Fruit fly (Drosophila melanogaster): ENCODE data around the gene TTLL3B.

TTLL3B gene

DNA sequence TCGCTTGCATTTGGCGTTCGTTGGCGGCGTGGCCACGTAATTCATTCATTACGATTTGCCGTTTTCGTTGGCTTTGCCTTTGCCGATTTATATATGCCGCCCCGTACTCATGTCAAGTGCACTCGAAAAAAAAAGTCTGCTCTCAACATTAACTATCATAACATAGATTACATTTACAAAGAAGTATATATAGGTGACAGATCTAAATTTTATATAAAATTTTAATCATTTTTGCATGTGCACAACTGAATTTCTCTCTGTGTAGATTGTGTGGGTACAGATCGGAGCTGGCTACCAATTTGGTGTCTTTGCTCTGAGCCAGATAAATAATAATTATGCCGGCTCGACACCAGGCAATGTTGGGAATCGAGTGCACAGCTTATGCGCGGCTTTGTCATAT lies 34.3 kb upstream of the TTLL3B start (continued):
- TF ChIP-seq Met (GFP tag; optimal IDR thresholded peaks at IDR 0.05): peak; percentile 79
- peak; percentile 72 for TF ChIP-seq CG10631 (GFP tag; optimal IDR thresholded peaks at IDR 0.05)
- peak; percentile 34 for TF ChIP-seq dac (GFP tag; optimal IDR thresholded peaks at IDR 0.05)
- peak; percentile 45 for TF ChIP-seq dsx (GFP tag; optimal IDR thresholded peaks at IDR 0.05; ENCODE audit: poor library complexity, severe bottlenecking)
- peak; percentile 57 for TF ChIP-seq net (GFP tag; optimal IDR thresholded peaks at IDR 0.05)
- TF ChIP-seq eg (GFP tag; IDR thresholded peaks at IDR 0.05): peak; percentile 91
- peak; percentile 73 for TF ChIP-seq Sox14 (GFP tag; optimal IDR thresholded peaks at IDR 0.05)
- no peak for TF ChIP-seq CG16779 (tag; optimal IDR thresholded peaks at IDR 0.05)

DNA sequence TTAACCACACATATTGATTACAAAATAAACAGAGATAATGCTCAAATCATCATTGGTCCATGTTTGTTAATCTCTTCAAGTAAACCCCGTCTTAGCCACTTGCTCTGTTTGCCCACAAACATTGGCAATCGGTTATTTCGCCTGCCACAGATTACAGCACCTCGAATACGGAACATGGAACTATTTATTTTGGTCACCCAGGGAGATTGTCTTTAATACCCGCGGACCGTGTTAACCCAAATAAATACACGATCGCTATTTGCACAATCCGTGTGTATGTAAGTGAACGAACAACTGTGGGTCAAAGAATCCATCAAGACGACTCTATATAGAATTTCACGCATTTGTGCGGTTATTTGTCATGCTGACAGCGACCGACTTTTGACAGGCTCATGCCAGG lies 31.9 kb upstream of the TTLL3B start:
- peak; percentile 36 for TF ChIP-seq Eip78C (GFP tag)
- TF ChIP-seq fkh (GFP tag; optimal IDR thresholded peaks at IDR 0.05): peak; percentile 90
- TF ChIP-seq CG10631 (GFP tag; optimal IDR thresholded peaks at IDR 0.05): peak; percentile 2
- no peak for TF ChIP-seq Gug (GFP tag; IDR thresholded peaks at IDR 0.05)
- peak; percentile 11 for TF ChIP-seq CG8632 (GFP tag; optimal IDR thresholded peaks at IDR 0.05)

DNA sequence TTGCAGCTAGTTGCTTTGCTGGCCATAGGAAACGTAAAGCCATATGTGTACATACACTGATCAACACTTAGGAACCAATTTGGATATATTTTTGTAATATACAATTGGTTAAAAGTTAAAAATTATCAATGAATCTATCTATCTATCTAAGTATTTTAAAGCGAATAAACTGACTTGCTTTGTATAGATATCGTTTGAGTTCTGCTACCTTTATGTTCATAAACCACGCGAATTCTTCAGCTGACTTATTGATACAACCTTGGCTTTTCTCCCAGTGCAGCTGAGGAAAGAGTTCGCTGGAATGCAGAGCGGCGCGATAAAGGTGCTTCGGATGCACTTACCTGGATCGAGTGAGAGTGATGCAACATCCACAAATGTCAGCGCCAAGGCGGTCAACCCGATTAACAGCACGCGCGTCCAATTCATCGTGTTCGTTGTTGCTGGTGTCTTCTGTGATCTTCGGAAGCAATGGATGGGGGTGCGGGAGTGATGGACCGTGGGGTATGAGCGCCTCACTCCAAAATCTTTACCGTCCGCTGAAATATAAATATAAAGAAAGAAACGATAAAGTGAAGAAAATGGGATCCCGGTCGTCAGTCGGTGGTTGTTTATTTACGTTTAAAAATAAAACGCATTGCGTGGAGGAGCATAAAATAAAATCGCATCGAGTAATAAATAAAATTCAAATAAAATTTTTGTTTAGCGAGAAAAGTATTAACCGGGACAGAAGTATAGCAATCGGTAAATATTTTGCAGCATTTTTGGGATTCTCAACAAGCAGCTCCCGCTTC lies 31.1 kb upstream of the TTLL3B start:
- TF ChIP-seq CG11762 (GFP tag; optimal IDR thresholded peaks at IDR 0.05; ENCODE audit: insufficient read depth) (no peak), CG10669 (GFP tag; optimal IDR thresholded peaks at IDR 0.05) (peak; percentile 57), eg (GFP tag; IDR thresholded peaks at IDR 0.05) (no peak), Ets21C (GFP tag; optimal IDR thresholded peaks at IDR 0.05) (no peak), CG31627 (GFP tag; optimal IDR thresholded peaks at IDR 0.05) (no peak), vri (GFP tag; optimal IDR thresholded peaks at IDR 0.05) (peak; percentile 32), fd85E (GFP tag; optimal IDR thresholded peaks at IDR 0.05) (no peak), fkh (GFP tag; optimal IDR thresholded peaks at IDR 0.05) (no peak), CG8119 (GFP tag; IDR thresholded peaks at IDR 0.05) (no peak), Smox (GFP tag; optimal IDR thresholded peaks at IDR 0.05) (peak; percentile 3), pdm3 (GFP tag; optimal IDR thresholded peaks at IDR 0.05) (peak; percentile 3), CG9139 (GFP tag; optimal IDR thresholded peaks at IDR 0.05) (no peak), OdsH (GFP tag; optimal IDR thresholded peaks at IDR 0.05) (peak; percentile 29), CG6276 (GFP tag; optimal IDR thresholded peaks at IDR 0.05) (no peak), CG11294 (GFP tag; IDR thresholded peaks at IDR 0.05) (no peak), Eip78C (GFP tag) (peak; percentile 89), Lpt (GFP tag; optimal IDR thresholded peaks at IDR 0.05) (no peak), CG34406 (GFP tag; optimal IDR thresholded peaks at IDR 0.05) (peak; percentile 5), Gug (GFP tag; IDR thresholded peaks at IDR 0.05) (no peak), Sox14 (GFP tag; optimal IDR thresholded peaks at IDR 0.05) (peak; percentile 5), CG15336 (GFP tag; IDR thresholded peaks at IDR 0.05) (no peak), ss (GFP tag; optimal IDR thresholded peaks at IDR 0.05) (peak; percentile 13 to 18), achi (GFP tag; optimal IDR thresholded peaks at IDR 0.05) (peak; percentile 24), spab (GFP tag; optimal IDR thresholded peaks at IDR 0.05) (peak; percentile 18), CG8632 (GFP tag; optimal IDR thresholded peaks at IDR 0.05) (peak; percentile 6), CG8319 (GFP tag; optimal IDR thresholded peaks at IDR 0.05) (no peak), CG3032 (tag; optimal IDR thresholded peaks at IDR 0.05) (peak; percentile 15), CG16779 (tag; optimal IDR thresholded peaks at IDR 0.05) (no peak), esn (GFP tag; optimal IDR thresholded peaks at IDR 0.05) (peak; percentile 38), topi (GFP tag; optimal IDR thresholded peaks at IDR 0.05) (peak; percentile 24), CG10631 (GFP tag; optimal IDR thresholded peaks at IDR 0.05) (peak; percentile 1), Sox102F (GFP tag; optimal IDR thresholded peaks at IDR 0.05) (no peak), acj6 (GFP tag; optimal IDR thresholded peaks at IDR 0.05) (peak; percentile 38), CG6808 (GFP tag; optimal IDR thresholded peaks at IDR 0.05) (peak; percentile 21), CG6854 (GFP tag; optimal IDR thresholded peaks at IDR 0.05) (no peak), dsx (GFP tag; optimal IDR thresholded peaks at IDR 0.05; ENCODE audit: poor library complexity, severe bottlenecking) (peak; percentile 20), lz (GFP tag; optimal IDR thresholded peaks at IDR 0.05) (no peak), CG3919 (GFP tag; optimal IDR thresholded peaks at IDR 0.05) (peak; percentile 48), cyc (GFP tag; optimal IDR thresholded peaks at IDR 0.05) (no peak), CG6163 (GFP tag; IDR thresholded peaks at IDR 0.05) (no peak), CG11902 (GFP tag; optimal IDR thresholded peaks at IDR 0.05) (peak; percentile 22), CG32006 (GFP tag; optimal IDR thresholded peaks at IDR 0.05) (peak; percentile 8)

All from whole organism, prepupa.